Fruit fly (Drosophila melanogaster): Measurements from ENCODE around the gene CG12219.
A peak's percentile ranks its signal among the peaks of the same experiment; 100 is the strongest.

Gene CG12219

dm6 chrX:6291083-6291699, 9.9 kb downstream of the CG12219 start, which contains the start of the genes Rpt4 and mldr (continued):
- TF ChIP-seq YL-1 (GFP tag; optimal IDR thresholded peaks at IDR 0.05) (peak; percentile 87), sisA (GFP tag; IDR thresholded peaks at IDR 0.05) (no peak), CG5245 (GFP tag; optimal IDR thresholded peaks at IDR 0.05) (no peak), CG32772 (GFP tag; IDR thresholded peaks at IDR 0.05) (no peak), CG13624 (GFP tag; optimal IDR thresholded peaks at IDR 0.05) (no peak), ap (GFP tag; IDR thresholded peaks at IDR 0.05) (no peak), CG1602 (GFP tag; optimal IDR thresholded peaks at IDR 0.05) (no peak), dpn (GFP tag; optimal IDR thresholded peaks at IDR 0.05) (no peak), grau (tag; optimal IDR thresholded peaks at IDR 0.05) (peak; percentile 3), Bgb (GFP tag; IDR thresholded peaks at IDR 0.05; ENCODE audit: partially characterized antibody) (no peak), ro (GFP tag; IDR thresholded peaks at IDR 0.05) (no peak), cas (GFP tag; IDR thresholded peaks at IDR 0.05) (no peak), CG11456 (GFP tag; IDR thresholded peaks at IDR 0.05) (no peak), CG3995 (GFP tag; optimal IDR thresholded peaks at IDR 0.05) (no peak), CG13775 (GFP tag; optimal IDR thresholded peaks at IDR 0.05) (no peak), Myb (GFP tag; optimal IDR thresholded peaks at IDR 0.05) (peak; percentile 32), gce (GFP tag; IDR thresholded peaks at IDR 0.05) (no peak), wdn (GFP tag; IDR thresholded peaks at IDR 0.05) (no peak), danr (GFP tag; IDR thresholded peaks at IDR 0.05) (no peak), CG4854 (GFP tag; optimal IDR thresholded peaks at IDR 0.05) (no peak), CG14710 (tag; optimal IDR thresholded peaks at IDR 0.05) (peak; percentile 75), Scr (GFP tag; IDR thresholded peaks at IDR 0.05; ENCODE audit: partially characterized antibody) (no peak), TFAM (GFP tag; optimal IDR thresholded peaks at IDR 0.05) (no peak), CG17186 (GFP tag; optimal IDR thresholded peaks at IDR 0.05) (peak; percentile 56), GATAe (GFP tag; conservative IDR thresholded peaks at IDR 0.05) (no peak), Mes4 (GFP tag; optimal IDR thresholded peaks at IDR 0.05) (no peak), CrebB (tag; optimal IDR thresholded peaks at IDR 0.05) (no peak), CG2120 (GFP tag; optimal IDR thresholded peaks at IDR 0.05) (no peak), CG7987 (GFP tag; optimal IDR thresholded peaks at IDR 0.05) (no peak), CG11504 (tag; optimal IDR thresholded peaks at IDR 0.05) (no peak), MBD-R2 (GFP tag; IDR thresholded peaks at IDR 0.05) (peak; percentile 98), CG18262 (tag; optimal IDR thresholded peaks at IDR 0.05) (no peak), trem (tag; optimal IDR thresholded peaks at IDR 0.05) (peak; percentile 37), CG6791 (GFP tag; IDR thresholded peaks at IDR 0.05; ENCODE audit: partially characterized antibody) (peak; percentile 43; the same call in 1 of the 3 replicates), sug (tag; optimal IDR thresholded peaks at IDR 0.05) (peak; percentile 0), phol (tag; optimal IDR thresholded peaks at IDR 0.05) (peak; percentile 55), CG1233 (GFP tag; optimal IDR thresholded peaks at IDR 0.05) (no peak), CG11247 (GFP tag; IDR thresholded peaks at IDR 0.05) (no peak), CG14050 (GFP tag; IDR thresholded peaks at IDR 0.05) (no peak), CG8765 (GFP tag; IDR thresholded peaks at IDR 0.05) (no peak), CG3847 (GFP tag; IDR thresholded peaks at IDR 0.05) (peak; percentile 59), CG12219 (GFP tag; optimal IDR thresholded peaks at IDR 0.05) (no peak), pb (GFP tag; optimal IDR thresholded peaks at IDR 0.05) (no peak), CG10959 (GFP tag; IDR thresholded peaks at IDR 0.05) (no peak), B-H2 (GFP tag; optimal IDR thresholded peaks at IDR 0.05) (no peak), CG6813 (GFP tag; optimal IDR thresholded peaks at IDR 0.05) (no peak), Hr3 (GFP tag; optimal IDR thresholded peaks at IDR 0.05) (no peak), CG3281 (GFP tag; optimal IDR thresholded peaks at IDR 0.05) (no peak), Sox102F (GFP tag; optimal IDR thresholded peaks at IDR 0.05) (no peak), pzg (GFP tag; optimal IDR thresholded peaks at IDR 0.05) (peak; percentile 94), sob (GFP tag; IDR thresholded peaks at IDR 0.05) (no peak), Gsc (GFP tag; IDR thresholded peaks at IDR 0.05) (no peak)
